Worm (Caenorhabditis elegans): ENCODE measurements around the gene fbxc-54.

- TF ChIP-seq dao-5 (tag; optimal IDR thresholded peaks at IDR 0.05) (no peak), W03F9.2 (tag; optimal IDR thresholded peaks at IDR 0.05) (no peak), him-1 (tag; optimal IDR thresholded peaks at IDR 0.05) (no peak)
Observed at ce11 chrII:65484-65883, 34.0 kb downstream of the fbxc-54 start.

Data from whole organism, L4/young adult.